Fruit fly (Drosophila melanogaster): Measurements from ENCODE around the gene CG13023.

dm6 chr3L:16878830-16879536, 48.3 kb downstream of the CG13023 start:
- TF ChIP-seq CG7101 (tag; optimal IDR thresholded peaks at IDR 0.05) = no peak
- TF ChIP-seq Crg-1 (GFP tag; optimal IDR thresholded peaks at IDR 0.05) = no peak

All from whole organism, adult.